Fruit fly (Drosophila melanogaster) whole organism, embryonic: ENCODE data around the gene CG12990.

ENCODE experiments used
- Blimp-1 ChIP-seq: fragments of 200-800 bp; sonication (Bioruptor generic); optimal IDR thresholded peaks from 3 replicates; lab custom pipeline; 2018; ENCODE audit warnings: missing biosample characterization, missing genetic modification characterization, mild to moderate bottlenecking, moderate library complexity, missing genetic modification reagents
- CG10959 ChIP-seq: fragments of 200-800 bp; sonication (Bioruptor generic); IDR thresholded peaks from 2 replicates; pipeline ENCODE4 v1.3.6; 2022; ENCODE audit warnings: missing biosample characterization, missing genetic modification characterization
- CG11085 ChIP-seq: fragments of 200-800 bp; sonication (Bioruptor generic); IDR thresholded peaks from 2 replicates; pipeline ENCODE4 v1.3.6; 2022; ENCODE audit warnings: missing biosample characterization, missing genetic modification characterization
- CG11504 ChIP-seq: fragments of 200-800 bp; sonication (Bioruptor generic); optimal IDR thresholded peaks from 3 replicates; lab custom pipeline; 2019; ENCODE audit warnings: missing biosample characterization, mild to moderate bottlenecking, missing genetic modification characterization, moderate library complexity
- CG12104 ChIP-seq: fragments of 200-800 bp; sonication (Bioruptor generic); optimal IDR thresholded peaks from 3 replicates; lab custom pipeline; 2016; ENCODE audit warnings: missing biosample characterization, missing genetic modification characterization
- CG12769 ChIP-seq: fragments of 200-800 bp; sonication (Bioruptor generic); optimal IDR thresholded peaks from 2 replicates; lab custom pipeline; 2019; ENCODE audit warnings: missing biosample characterization, mild to moderate bottlenecking, missing genetic modification characterization, moderate library complexity
- CG13287 ChIP-seq: fragments of 200-800 bp; sonication (Bioruptor generic); IDR thresholded peaks from 2 replicates; pipeline ENCODE4 v1.3.6; 2022; ENCODE audit warnings: missing biosample characterization, missing genetic modification characterization; ENCODE audit not compliant: partially characterized antibody
- CG17612 ChIP-seq: fragments of 200-800 bp; sonication (Bioruptor generic); IDR thresholded peaks from 2 replicates; pipeline ENCODE4 v1.3.6; 2022; ENCODE audit warnings: missing biosample characterization, missing genetic modification characterization
- CG18011 ChIP-seq: fragments of 200-800 bp; sonication (Bioruptor generic); optimal IDR thresholded peaks from 2 replicates; lab custom pipeline; 2017; ENCODE audit warnings: missing biosample characterization, missing genetic modification characterization, mild to moderate bottlenecking, moderate library complexity, missing genotype
- CG2889 ChIP-seq: fragments of 200-800 bp; sonication (Bioruptor generic); IDR thresholded peaks from 3 replicates; pipeline ENCODE4 v1.3.6; 2022; ENCODE audit warnings: missing biosample characterization, missing genetic modification characterization
- CG30431 ChIP-seq: fragments of 200-800 bp; sonication (Bioruptor generic); optimal IDR thresholded peaks from 2 replicates; lab custom pipeline; 2017; ENCODE audit warnings: missing biosample characterization, missing genetic modification characterization
- CG34376 ChIP-seq: fragments of 200-800 bp; sonication (Bioruptor generic); optimal IDR thresholded peaks from 2 replicates; lab custom pipeline; 2018; ENCODE audit warnings: missing biosample characterization, mild to moderate bottlenecking, missing genetic modification characterization
- CG43689 ChIP-seq: fragments of 200-800 bp; sonication (Bioruptor generic); IDR thresholded peaks from 2 replicates; pipeline ENCODE4 v1.3.6; 2022; ENCODE audit warnings: missing biosample characterization, missing genetic modification characterization
- CG5953 ChIP-seq: fragments of 200-800 bp; sonication (Bioruptor generic); IDR thresholded peaks from 2 replicates; pipeline ENCODE4 v1.3.6; 2022; ENCODE audit warnings: missing biosample characterization, missing genetic modification characterization
- CG7745 ChIP-seq: fragments of 200-800 bp; sonication (Bioruptor generic); optimal IDR thresholded peaks from 2 replicates; lab custom pipeline; 2018; ENCODE audit warnings: missing biosample characterization, mild to moderate bottlenecking, missing genetic modification characterization, moderate library complexity
- CG9215 ChIP-seq: fragments of 200-800 bp; sonication (Bioruptor generic); IDR thresholded peaks from 2 replicates; pipeline ENCODE4 v1.3.6; 2022; ENCODE audit warnings: missing biosample characterization, missing genetic modification characterization
- CG9727 ChIP-seq: fragments of 200-800 bp; sonication (Bioruptor generic); optimal IDR thresholded peaks from 3 replicates; lab custom pipeline; 2017; ENCODE audit warnings: missing biosample characterization, mild to moderate bottlenecking, missing genetic modification characterization
- CG9932 ChIP-seq: fragments of 200-800 bp; sonication (Bioruptor generic); IDR thresholded peaks from 2 replicates; pipeline ENCODE4 v1.3.6; 2022; ENCODE audit warnings: missing biosample characterization, missing genetic modification characterization
- Dbx ChIP-seq: fragments of 200-800 bp; sonication (Bioruptor generic); IDR thresholded peaks from 3 replicates; pipeline ENCODE4 v1.3.6; 2022; ENCODE audit warnings: missing biosample characterization, missing genetic modification characterization
- Dek ChIP-seq: fragments of 200-800 bp; sonication (Bioruptor generic); optimal IDR thresholded peaks from 3 replicates; lab custom pipeline; 2019; ENCODE audit warnings: missing biosample characterization, mild to moderate bottlenecking, missing genetic modification characterization, moderate library complexity
- Dll ChIP-seq: fragments of 200-800 bp; sonication (Bioruptor generic); IDR thresholded peaks from 4 replicates; pipeline ENCODE4 v1.3.6; 2022; ENCODE audit warnings: missing biosample characterization, missing genetic modification characterization; ENCODE audit not compliant: partially characterized antibody
- Doc2 ChIP-seq: fragments of 200-800 bp; sonication (Bioruptor generic); IDR thresholded peaks from 2 replicates; pipeline ENCODE4 v1.3.6; 2022; ENCODE audit warnings: missing biosample characterization, missing genetic modification characterization
- E2f2 ChIP-seq: fragments of 200-800 bp; sonication (Bioruptor generic); IDR thresholded peaks from 2 replicates; pipeline ENCODE4 v1.3.6; 2022; ENCODE audit warnings: missing biosample characterization, missing genetic modification characterization
- Gug ChIP-seq: fragments of 200-800 bp; sonication (Bioruptor generic); IDR thresholded peaks from 4 replicates; pipeline ENCODE4 v1.3.6; 2022; ENCODE audit warnings: missing biosample characterization, missing genetic modification characterization
- Hr39 ChIP-seq: fragments of >200 bp; optimal IDR thresholded peaks from 2 replicates; lab custom pipeline; 2017
- Hr51 ChIP-seq, 2 experiments: fragments of 200-800 bp; sonication (Bioruptor generic); optimal IDR thresholded peaks; 2 replicates in 1 of 2; 3 replicates in 1 of 2; lab custom pipeline; 2016 to 2018; ENCODE audit warnings: missing biosample characterization in 2 of 2, missing genetic modification characterization in 2 of 2, mild to moderate bottlenecking in 1 of 2, moderate library complexity in 1 of 2
- Max ChIP-seq: fragments of 200-800 bp; sonication (Bioruptor generic); optimal IDR thresholded peaks from 2 replicates; lab custom pipeline; 2016; ENCODE audit warnings: missing biosample characterization, mild to moderate bottlenecking, missing genetic modification characterization
- Neu2 ChIP-seq: fragments of 200-800 bp; sonication (Bioruptor generic); optimal IDR thresholded peaks from 3 replicates; lab custom pipeline; 2016; ENCODE audit warnings: missing biosample characterization, missing genetic modification characterization, borderline replicate concordance
- Oaz ChIP-seq: fragments of 200-800 bp; sonication (Bioruptor generic); IDR thresholded peaks from 2 replicates; pipeline ENCODE4 v1.3.6; 2022; ENCODE audit warnings: missing biosample characterization, missing genetic modification characterization
- Ptx1 ChIP-seq: fragments of 200-800 bp; sonication (Bioruptor generic); IDR thresholded peaks from 2 replicates; pipeline ENCODE4 v1.3.6; 2022; ENCODE audit warnings: missing biosample characterization, missing genetic modification characterization
- Scr ChIP-seq: fragments of 200-800 bp; sonication (Bioruptor generic); IDR thresholded peaks from 2 replicates; pipeline ENCODE4 v1.3.6; 2022; ENCODE audit warnings: missing biosample characterization, missing genetic modification characterization; ENCODE audit not compliant: partially characterized antibody
- Sry-δ ChIP-seq: fragments of 200-800 bp; sonication (Bioruptor generic); optimal IDR thresholded peaks from 2 replicates; lab custom pipeline; 2016; ENCODE audit warnings: missing biosample characterization, missing genetic modification characterization
- Ssrp ChIP-seq: fragments of 200-800 bp; sonication (Bioruptor generic); optimal IDR thresholded peaks from 2 replicates; lab custom pipeline; 2018; ENCODE audit warnings: missing biosample characterization, mild to moderate bottlenecking, missing genetic modification characterization, moderate library complexity
- ash1 ChIP-seq: fragments of 200-800 bp; sonication (Bioruptor generic); optimal IDR thresholded peaks from 2 replicates; lab custom pipeline; 2018; ENCODE audit warnings: missing biosample characterization, mild to moderate bottlenecking, missing genetic modification characterization
- cato ChIP-seq: fragments of 200-800 bp; sonication (Bioruptor generic); optimal IDR thresholded peaks from 2 replicates; lab custom pipeline; 2016; ENCODE audit warnings: missing biosample characterization, missing genetic modification characterization, borderline replicate concordance
- caup ChIP-seq: fragments of 200-800 bp; sonication (Bioruptor generic); optimal IDR thresholded peaks from 3 replicates; lab custom pipeline; 2017; ENCODE audit warnings: missing biosample characterization, mild to moderate bottlenecking, missing genetic modification characterization, moderate library complexity; ENCODE audit not compliant: severe bottlenecking
- croc ChIP-seq: fragments of 200-800 bp; sonication (Bioruptor generic); conservative IDR thresholded peaks from 3 replicates; pipeline ENCODE4 v1.3.6; 2022; ENCODE audit warnings: missing biosample characterization, missing genetic modification characterization
- danr ChIP-seq: fragments of 200-800 bp; sonication (Bioruptor generic); IDR thresholded peaks from 2 replicates; pipeline ENCODE4 v1.3.6; 2022; ENCODE audit warnings: missing biosample characterization, missing genetic modification characterization
- esg ChIP-seq: fragments of 200-800 bp; sonication (Bioruptor generic); conservative IDR thresholded peaks from 2 replicates; pipeline ENCODE4 v1.3.6; 2022; ENCODE audit warnings: missing biosample characterization, missing genetic modification characterization
- eve ChIP-seq, 2 experiments: fragments of >200 bp; optimal IDR thresholded peaks; 2 replicates each; lab custom pipeline; 2017; ENCODE audit warnings: missing biosample characterization in 2 of 2, missing genetic modification characterization in 2 of 2
- fru ChIP-seq: fragments of >200 bp; optimal IDR thresholded peaks from 2 replicates; lab custom pipeline; 2017
- maf-S ChIP-seq: fragments of 200-800 bp; sonication (Bioruptor generic); optimal IDR thresholded peaks from 2 replicates; lab custom pipeline; 2016; ENCODE audit warnings: missing biosample characterization, missing genetic modification characterization
- prd ChIP-seq, 3 experiments: fragments of >200 bp in 2 of 3; fragments of 200-800 bp in 1 of 3; sonication (Bioruptor generic) in 1 of 3; optimal IDR thresholded peaks in 2 of 3; IDR thresholded peaks in 1 of 3; 2 replicates in 2 of 3; 3 replicates in 1 of 3; pipeline versions ENCODE4 v1.3.6 to Lab custom; 2017 to 2022; ENCODE audit warnings: missing biosample characterization in 1 of 3, missing genetic modification characterization in 1 of 3
- psq ChIP-seq: fragments of 200-800 bp; sonication (Bioruptor generic); optimal IDR thresholded peaks from 2 replicates; lab custom pipeline; 2017; ENCODE audit warnings: missing biosample characterization, missing genetic modification characterization
- rib ChIP-seq: fragments of 200-800 bp; sonication (Bioruptor generic); IDR thresholded peaks from 2 replicates; pipeline ENCODE4 v1.3.6; 2022; ENCODE audit warnings: missing biosample characterization, missing genetic modification characterization
- row ChIP-seq: fragments of 200-800 bp; sonication (Bioruptor generic); IDR thresholded peaks from 3 replicates; pipeline ENCODE4 v1.3.6; 2022; ENCODE audit warnings: missing biosample characterization, missing genetic modification characterization
- sna ChIP-seq: fragments of 200-800 bp; sonication (Bioruptor generic); IDR thresholded peaks from 2 replicates; pipeline ENCODE4 v1.3.6; 2022; ENCODE audit warnings: missing biosample characterization, missing genetic modification characterization; ENCODE audit not compliant: partially characterized antibody
- tio ChIP-seq: fragments of 200-800 bp; sonication (Bioruptor generic); optimal IDR thresholded peaks from 2 replicates; lab custom pipeline; 2017; ENCODE audit warnings: missing biosample characterization, missing genetic modification characterization, inconsistent platforms
- tll ChIP-seq, 2 experiments: fragments of 200-800 bp in 1 of 2; fragments of >200 bp in 1 of 2; sonication (Bioruptor generic) in 1 of 2; optimal IDR thresholded peaks; 2 replicates each; lab custom pipeline; 2017 to 2019; ENCODE audit warnings: missing biosample characterization in 2 of 2, missing genetic modification characterization in 2 of 2, mild to moderate bottlenecking in 1 of 2, moderate library complexity in 1 of 2
- zen2 ChIP-seq: fragments of 200-800 bp; sonication (Bioruptor generic); IDR thresholded peaks from 3 replicates; pipeline ENCODE4 v1.3.6; 2022; ENCODE audit warnings: missing biosample characterization, missing genetic modification characterization; ENCODE audit not compliant: partially characterized antibody

CG12990 gene

dm6 chrX:17696637-17697036, 24.9 kb upstream of the CG12990 start (continued):
- peak; percentile 26 for TF ChIP-seq caup (GFP tag; lab: Kevin White, UChicago)
- peak; percentile 65; the same call in 1 of the 3 replicates for TF ChIP-seq Dbx
- peak; percentile 17 for TF ChIP-seq Ssrp
- TF ChIP-seq cato (GFP tag; lab: Kevin White, UChicago), result no peak
- TF ChIP-seq CG13287, result no peak
- TF ChIP-seq tll (GFP tag; optimal IDR thresholded peaks at IDR 0.05; lab: Kevin White, UChicago), result no peak
- no peak for TF ChIP-seq croc (GFP tag; lab: Robert Waterston, UW)
- peak; percentile 33; the same call in 1 of the 2 replicates for TF ChIP-seq CG17612 (GFP tag; lab: Robert Waterston, UW)
- no peak for TF ChIP-seq Scr (GFP tag; lab: Robert Waterston, UW)
- peak; percentile 45 for TF ChIP-seq CG12104
- peak; percentile 83 for TF ChIP-seq row (GFP tag; lab: Robert Waterston, UW)
- peak; percentile 44; the same call in 1 of the 2 replicates for TF ChIP-seq esg (GFP tag; lab: Robert Waterston, UW)
- TF ChIP-seq CG11085 (GFP tag; lab: Robert Waterston, UW), result 0 out of 2 replicates have a peak, but pooled peaks have one; percentile 49
- no peak for TF ChIP-seq Neu2 (GFP tag; lab: Kevin White, UChicago)
- TF ChIP-seq Gug (GFP tag; lab: Robert Waterston, UW), result peak; percentile 14; the same call in 1 of the 4 replicates
- no peak for TF ChIP-seq CG18011 (GFP tag; lab: Kevin White, UChicago)
- TF ChIP-seq Dek (tag; lab: Kevin White, UChicago), result peak; percentile 70
- no peak for TF ChIP-seq rib
- TF ChIP-seq CG2889, result peak; percentile 51; the same call in 1 of the 3 replicates
- TF ChIP-seq sna, result no peak
- no peak for TF ChIP-seq CG10959
- peak in 1 of 2 experiments; percentile 70 for TF ChIP-seq Hr51 (GFP tag; optimal IDR thresholded peaks at IDR 0.05; lab: Kevin White, UChicago)
- peak; percentile 39; the same call in 1 of the 2 replicates for TF ChIP-seq danr (GFP tag; lab: Robert Waterston, UW)
- no peak for TF ChIP-seq CG30431 (GFP tag; lab: Kevin White, UChicago)
- TF ChIP-seq CG34376, result peak; percentile 50
- no peak for TF ChIP-seq Dll (GFP tag; lab: Robert Waterston, UW)
- no peak for TF ChIP-seq prd (optimal IDR thresholded peaks at IDR 0.05; lab: Kevin White, UChicago)
- peak; percentile 66 for TF ChIP-seq prd (GFP tag; IDR thresholded peaks at IDR 0.05; lab: Robert Waterston, UW)
- TF ChIP-seq CG12769 (tag; lab: Kevin White, UChicago), result peak; percentile 59
- no peak for TF ChIP-seq fru (lab: Kevin White, UChicago)
- TF ChIP-seq Max (GFP tag; lab: Kevin White, UChicago), result no peak
- TF ChIP-seq CG9215 (GFP tag; lab: Robert Waterston, UW), result peak; percentile 36; the same call in 1 of the 2 replicates
- peak; percentile 0 for TF ChIP-seq tio (GFP tag; lab: Kevin White, UChicago)
- TF ChIP-seq eve (GFP tag; optimal IDR thresholded peaks at IDR 0.05; lab: Kevin White, UChicago), result no peak
- TF ChIP-seq CG43689 (GFP tag; lab: Robert Waterston, UW), result 0 out of 2 replicates have a peak, but pooled peaks have one; percentile 47
- no peak for TF ChIP-seq Doc2
- TF ChIP-seq ash1 (GFP tag; lab: Kevin White, UChicago), result no peak
- peak; percentile 37; the same call in 1 of the 2 replicates for TF ChIP-seq Oaz (GFP tag; lab: Robert Waterston, UW)
- peak; percentile 75 for TF ChIP-seq CG11504 (tag; lab: Kevin White, UChicago)
- TF ChIP-seq maf-S (GFP tag; lab: Kevin White, UChicago), result no peak
- TF ChIP-seq CG9932 (GFP tag; lab: Robert Waterston, UW), result peak; percentile 84
- TF ChIP-seq Sry-δ (GFP tag; lab: Kevin White, UChicago), result no peak
- peak; percentile 63 for TF ChIP-seq Ptx1 (GFP tag; lab: Robert Waterston, UW)
- peak; percentile 16 for TF ChIP-seq Blimp-1 (GFP tag; lab: Kevin White, UChicago)
- TF ChIP-seq Hr39, result no peak
- TF ChIP-seq E2f2 (GFP tag; lab: Robert Waterston, UW), result peak; percentile 41
- TF ChIP-seq CG5953 (GFP tag; lab: Robert Waterston, UW), result no peak
- TF ChIP-seq CG7745, result no peak
- no peak for TF ChIP-seq zen2
- no peak for TF ChIP-seq psq
- TF ChIP-seq CG9727 (GFP tag; lab: Kevin White, UChicago), result peak; percentile 50
